Worm (Caenorhabditis elegans) whole organism, L1 larva: ENCODE results near the gene prp-18.

Experiments used
- C34B4.2 ChIP-seq: sonication (generic microtip); optimal IDR thresholded peaks from 2 replicates; lab custom pipeline; 2017; ENCODE audit warnings: mild to moderate bottlenecking, missing genetic modification characterization, missing compliant biosample characterization
- aha-1 ChIP-seq: fragments of 150-350 bp; optimal IDR thresholded peaks from 2 replicates; lab custom pipeline; 2014; ENCODE audit warnings: missing biosample characterization, missing genetic modification characterization
- ama-1 ChIP-seq: fragments of 150-350 bp; optimal IDR thresholded peaks from 2 replicates; lab custom pipeline; 2014
- ceh-82 ChIP-seq, 3 experiments: fragments of 150-350 bp in 1 of 3; sonication (generic microtip) in 2 of 3; optimal IDR thresholded peaks; 2 replicates each; lab custom pipeline; 2014 to 2017; ENCODE audit warnings: missing biosample characterization in 3 of 3, missing genetic modification characterization in 3 of 3
- elt-3 ChIP-seq, 6 experiments: fragments of 150-350 bp in 1 of 6; sonication (generic microtip); optimal IDR thresholded peaks; 2 replicates each; lab custom pipeline; 2017 to 2018; ENCODE audit warnings: missing biosample characterization in 6 of 6, missing genetic modification characterization in 6 of 6, inconsistent platforms in 1 of 6
- grh-1 ChIP-seq: fragments of 200-800 bp; sonication (Bioruptor generic); IDR thresholded peaks from 2 replicates; pipeline ENCODE4 v1.3.6; 2022; ENCODE audit warnings: missing genetic modification reagents, missing genetic modification characterization, missing compliant biosample characterization
- lsy-2 ChIP-seq, 2 experiments: fragments of 150-350 bp; optimal IDR thresholded peaks; 2 replicates each; lab custom pipeline; 2014; ENCODE audit warnings: missing biosample characterization in 2 of 2, missing genetic modification characterization in 2 of 2
- mdl-1 ChIP-seq, 2 experiments: fragments of 150-350 bp; optimal IDR thresholded peaks; 2 replicates each; lab custom pipeline; 2014 to 2017; ENCODE audit warnings: missing biosample characterization in 2 of 2, missing genetic modification characterization in 2 of 2, inconsistent platforms in 1 of 2
- nhr-85 ChIP-seq: sonication (generic microtip); peaks from one replicate; lab custom pipeline; 2016; ENCODE audit warnings: missing genetic modification characterization, inconsistent platforms, missing compliant biosample characterization
- rnt-1 ChIP-seq: sonication (generic microtip); optimal IDR thresholded peaks from 2 replicates; lab custom pipeline; 2016; ENCODE audit warnings: mild to moderate bottlenecking, missing genetic modification characterization, moderate library complexity, missing compliant biosample characterization
- skn-1 ChIP-seq: fragments of 150-350 bp; optimal IDR thresholded peaks from 2 replicates; lab custom pipeline; 2014; ENCODE audit warnings: missing biosample characterization, missing genetic modification characterization
- snpc-4 ChIP-seq: fragments of 150-350 bp; optimal IDR thresholded peaks from 2 replicates; lab custom pipeline; 2014; ENCODE audit warnings: missing biosample characterization, missing genetic modification characterization
- unc-62 ChIP-seq: fragments of 150-350 bp; optimal IDR thresholded peaks from 2 replicates; lab custom pipeline; 2014; ENCODE audit warnings: missing biosample characterization, missing genetic modification reagents, missing genetic modification characterization
- zip-4 ChIP-seq: fragments of 200-800 bp; sonication (Bioruptor generic); optimal IDR thresholded peaks from 2 replicates; lab custom pipeline; 2018; ENCODE audit warnings: mild to moderate bottlenecking, missing genetic modification characterization, moderate library complexity, missing compliant biosample characterization

DNA sequence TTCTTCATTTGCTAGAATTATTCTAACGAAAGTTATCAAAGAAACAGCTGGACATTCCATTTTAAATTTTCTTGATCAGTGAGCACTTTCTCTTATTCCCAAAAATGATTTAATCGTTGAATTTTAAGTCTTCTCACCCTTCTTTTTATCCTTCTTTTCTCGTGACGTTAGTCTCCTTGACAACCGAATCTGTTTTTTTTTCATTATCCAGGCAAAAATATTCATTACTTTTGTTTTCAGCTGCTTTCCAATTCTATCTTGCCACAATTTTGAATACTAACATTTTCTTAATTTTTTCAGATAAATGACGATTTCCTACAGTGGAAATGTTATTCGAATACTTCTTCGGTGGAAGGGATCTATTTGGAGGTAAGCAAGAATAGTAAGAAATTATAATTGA is 19.4 kb upstream of the prp-18 start, which contains the start of gene best-13:
- no peak for TF ChIP-seq snpc-4 (tag; lab: Kevin White, UChicago)
- TF ChIP-seq ama-1, result no peak
- no peak for TF ChIP-seq C34B4.2
- no peak for TF ChIP-seq aha-1 (tag; lab: Kevin White, UChicago)
- no peak for TF ChIP-seq lsy-2 (tag; optimal IDR thresholded peaks at IDR 0.05; lab: Kevin White, UChicago)
- TF ChIP-seq elt-3 (tag; optimal IDR thresholded peaks at IDR 0.05; lab: Kevin White, UChicago), result no peak
- TF ChIP-seq nhr-85, result no peak
- no peak for TF ChIP-seq grh-1
- TF ChIP-seq rnt-1 (tag; lab: Kevin White, UChicago), result no peak
- no peak for TF ChIP-seq zip-4 (GFP tag; lab: Kevin White, UChicago)
- TF ChIP-seq ceh-82 (tag; optimal IDR thresholded peaks at IDR 0.05; lab: Kevin White, UChicago), result no peak
- no peak for TF ChIP-seq skn-1
- no peak for TF ChIP-seq mdl-1 (tag; optimal IDR thresholded peaks at IDR 0.05; lab: Kevin White, UChicago)
- no peak for TF ChIP-seq unc-62 (GFP tag; lab: Kevin White, UChicago)
